Worm (Caenorhabditis elegans) whole organism, midembryonic: ENCODE data around the gene abu-1.

Source experiments
- cog-1 ChIP-seq: sonication (generic microtip); optimal IDR thresholded peaks from 2 replicates; lab custom pipeline; 2016; ENCODE audit warnings: missing genetic modification characterization, missing compliant biosample characterization
- flt-1 ChIP-seq: fragments of 200-800 bp; sonication (Bioruptor generic); IDR thresholded peaks from 2 replicates; pipeline ENCODE4 v1.3.6; 2022; ENCODE audit warnings: missing genetic modification characterization, missing compliant biosample characterization
- med-1 ChIP-seq: sonication (generic microtip); optimal IDR thresholded peaks from 2 replicates; lab custom pipeline; 2017; ENCODE audit warnings: missing genetic modification characterization, mild to moderate bottlenecking, missing compliant biosample characterization, antibody characterized with exemption, missing genetic modification reagents; ENCODE audit not compliant: insufficient read depth
- ztf-23 ChIP-seq: fragments of 200-800 bp; sonication (Bioruptor generic); IDR thresholded peaks from 2 replicates; pipeline ENCODE4 v1.3.6; 2022; ENCODE audit warnings: missing genetic modification reagents, missing genetic modification characterization, missing compliant biosample characterization

DNA sequence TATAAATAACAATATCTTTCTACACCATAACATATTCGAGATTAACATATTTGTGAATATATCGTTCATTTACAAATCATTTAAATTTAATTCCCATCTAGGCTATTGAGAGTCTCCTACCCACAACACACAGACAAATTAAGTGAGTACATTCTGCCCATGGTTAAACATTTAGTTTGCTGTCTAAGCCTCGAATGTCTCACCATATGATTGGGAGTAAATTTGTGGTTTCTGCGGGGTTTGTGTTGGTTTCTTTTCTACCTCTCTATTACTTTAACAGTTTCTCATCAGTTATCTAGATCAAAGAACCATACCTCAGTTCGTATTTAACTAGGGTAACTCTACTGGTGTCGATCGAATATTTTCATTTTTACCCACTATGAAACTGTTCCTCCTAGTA, 16.8 kb upstream of the abu-1 start, which contains the start of gene ugt-2:
- no peak for TF ChIP-seq med-1 (GFP tag; lab: Kevin White, UChicago)
- TF ChIP-seq cog-1 (tag; lab: Kevin White, UChicago): no peak
- TF ChIP-seq flt-1 (GFP tag; lab: Robert Waterston, UW): no peak
- no peak for TF ChIP-seq ztf-23 (GFP tag; lab: Robert Waterston, UW)
